Fruit fly (Drosophila melanogaster): ENCODE data around the gene ImpL1.
A peak's percentile ranks its signal among the peaks of the same experiment; 100 is the strongest.

DNA sequence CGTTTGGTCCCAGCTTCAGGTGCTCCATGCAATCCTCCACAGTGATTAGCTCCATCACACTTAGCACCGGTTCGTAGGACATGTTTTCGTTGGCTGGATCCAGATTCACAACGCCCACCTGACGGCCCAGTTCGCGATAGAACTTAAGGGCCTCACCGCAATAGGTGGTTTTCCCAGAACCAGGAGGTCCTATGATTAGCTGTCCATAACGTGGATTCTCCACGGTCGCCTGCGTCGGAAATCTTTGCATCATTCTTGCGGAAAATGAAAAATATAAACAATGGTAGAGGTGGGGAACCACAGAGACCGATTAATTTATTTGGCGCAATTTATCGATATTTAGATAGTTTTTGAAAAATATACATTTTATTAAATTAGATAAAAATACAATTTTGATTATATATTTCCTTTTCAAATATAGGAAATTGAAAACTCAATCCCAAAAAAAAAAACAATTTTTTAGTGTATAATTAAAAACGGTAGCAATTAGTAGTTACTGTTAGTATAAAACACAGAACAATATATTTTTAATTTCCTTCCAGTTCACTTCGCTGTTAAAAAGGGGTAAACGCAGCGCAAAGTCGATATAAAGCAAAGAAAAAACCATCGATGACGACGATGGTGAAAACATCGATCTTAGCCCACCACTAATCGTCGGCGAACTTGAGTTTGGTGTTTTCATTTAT, 29.8 kb downstream of the ImpL1 start, which contains the start of the genes CG10222 and flr:
- TF ChIP-seq CG16779 (tag; optimal IDR thresholded peaks at IDR 0.05) (no peak), CG7368 (GFP tag; optimal IDR thresholded peaks at IDR 0.05) (peak; percentile 3), Hr39 (GFP tag; optimal IDR thresholded peaks at IDR 0.05) (peak; percentile 7), dsx (GFP tag; optimal IDR thresholded peaks at IDR 0.05; ENCODE audit: poor library complexity, severe bottlenecking) (no peak), ss (GFP tag; optimal IDR thresholded peaks at IDR 0.05) (no peak), Gug (GFP tag; IDR thresholded peaks at IDR 0.05) (no peak)
